Fruit fly (Drosophila melanogaster): ENCODE data around the gene Prp4k.

The Prp4k gene

DNA sequence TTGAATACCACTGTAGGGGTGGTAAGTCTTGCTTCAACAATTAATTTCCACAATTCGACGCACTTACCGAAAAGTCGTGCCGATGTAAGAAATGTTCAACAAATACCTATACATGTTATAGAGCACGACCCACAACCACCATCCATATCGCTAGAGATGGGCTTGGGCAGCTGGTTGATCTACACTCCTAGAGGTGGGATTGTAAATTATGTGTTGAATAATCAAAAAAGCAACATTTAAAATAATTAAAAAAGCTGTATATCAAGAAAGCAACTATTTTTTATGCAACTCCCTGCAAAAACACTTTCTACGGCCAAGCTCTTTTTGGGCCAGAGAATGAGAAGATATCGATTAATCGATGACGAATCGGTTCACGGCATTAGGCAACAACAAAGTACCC is 27.0 kb downstream of the Prp4k start, which contains the start of the genes CG34140, Mkp and Mtch (continued):
- TF ChIP-seq CG12155 (GFP tag; optimal IDR thresholded peaks at IDR 0.05), result peak; percentile 86
- peak; percentile 63; the same call in 1 of the 2 replicates for TF ChIP-seq aop (GFP tag; IDR thresholded peaks at IDR 0.05)
- no peak for TF ChIP-seq br (optimal IDR thresholded peaks at IDR 0.05)
- peak; percentile 76 for TF ChIP-seq CG10979 (tag; optimal IDR thresholded peaks at IDR 0.05)
- no peak for TF ChIP-seq CrebB (tag; optimal IDR thresholded peaks at IDR 0.05)
- TF ChIP-seq run (tag; optimal IDR thresholded peaks at IDR 0.05), result peak; percentile 67
- no peak for TF ChIP-seq jing (GFP tag; optimal IDR thresholded peaks at IDR 0.05)
- peak; percentile 70 for TF ChIP-seq CG2889 (GFP tag; IDR thresholded peaks at IDR 0.05)
- TF ChIP-seq Atf3 (GFP tag; optimal IDR thresholded peaks at IDR 0.05), result peak; percentile 85
- TF ChIP-seq scrt (GFP tag; optimal IDR thresholded peaks at IDR 0.05), result no peak
- peak; percentile 44 for TF ChIP-seq da (GFP tag; optimal IDR thresholded peaks at IDR 0.05)
- TF ChIP-seq MTF-1 (GFP tag; optimal IDR thresholded peaks at IDR 0.05; ENCODE audit: borderline replicate concordance), result peak; percentile 26
- TF ChIP-seq CG15269 (tag; optimal IDR thresholded peaks at IDR 0.05), result no peak
- no peak for TF ChIP-seq Tbp (GFP tag; optimal IDR thresholded peaks at IDR 0.05)
- TF ChIP-seq ash1 (GFP tag; optimal IDR thresholded peaks at IDR 0.05), result peak; percentile 9
- peak; percentile 3 for TF ChIP-seq Sry-β (GFP tag; optimal IDR thresholded peaks at IDR 0.05)
- TF ChIP-seq Opbp (GFP tag; IDR thresholded peaks at IDR 0.05; ENCODE audit: partially characterized antibody), result peak; percentile 82
- TF ChIP-seq dmrt11E (tag; optimal IDR thresholded peaks at IDR 0.05), result peak; percentile 80
- TF ChIP-seq B-H1 (GFP tag; IDR thresholded peaks at IDR 0.05), result no peak; the same call in 2 of the 3 replicates
- TF ChIP-seq CG5953 (GFP tag; IDR thresholded peaks at IDR 0.05), result no peak
- TF ChIP-seq vfl (GFP tag; optimal IDR thresholded peaks at IDR 0.05), result peak; percentile 92
- peak; percentile 76 for TF ChIP-seq Rx (GFP tag; IDR thresholded peaks at IDR 0.05)
- TF ChIP-seq odd (GFP tag; optimal IDR thresholded peaks at IDR 0.05), result no peak
- TF ChIP-seq CG6854 (GFP tag; optimal IDR thresholded peaks at IDR 0.05), result no peak
- no peak for TF ChIP-seq sqz (GFP tag; optimal IDR thresholded peaks at IDR 0.05)
- peak; percentile 70 for TF ChIP-seq slp2 (GFP tag; optimal IDR thresholded peaks at IDR 0.05)
- no peak for TF ChIP-seq CG13624 (GFP tag; optimal IDR thresholded peaks at IDR 0.05)
- TF ChIP-seq CG13123 (GFP tag; optimal IDR thresholded peaks at IDR 0.05), result peak; percentile 67
- peak; percentile 47; the same call in 1 of the 2 replicates for TF ChIP-seq bowl (GFP tag; IDR thresholded peaks at IDR 0.05)
- 0 out of 2 replicates have a peak, but pooled peaks have one; percentile 39 for TF ChIP-seq Oaz (GFP tag; IDR thresholded peaks at IDR 0.05)
- peak; percentile 72 for TF ChIP-seq Awh (GFP tag; IDR thresholded peaks at IDR 0.05)
- TF ChIP-seq dimm (GFP tag; IDR thresholded peaks at IDR 0.05), result no peak
- TF ChIP-seq CG8281 (tag; optimal IDR thresholded peaks at IDR 0.05), result no peak
- TF ChIP-seq Dfd (GFP tag; optimal IDR thresholded peaks at IDR 0.05), result no peak
- no peak for TF ChIP-seq zf30C (GFP tag; optimal IDR thresholded peaks at IDR 0.05)
- TF ChIP-seq Nf-YA (GFP tag; IDR thresholded peaks at IDR 0.05), result no peak
- TF ChIP-seq CG14050 (GFP tag; IDR thresholded peaks at IDR 0.05), result peak; percentile 70; the same call in 2 of the 3 replicates
- TF ChIP-seq Abd-B (GFP tag; optimal IDR thresholded peaks at IDR 0.05), result peak; percentile 84
- peak; percentile 83 for TF ChIP-seq CG9727 (GFP tag; optimal IDR thresholded peaks at IDR 0.05)
- peak; percentile 91 for TF ChIP-seq jumu (GFP tag; optimal IDR thresholded peaks at IDR 0.05)
- TF ChIP-seq ap (GFP tag; IDR thresholded peaks at IDR 0.05), result peak; percentile 64; the same call in 1 of the 2 replicates
- peak; percentile 75 to 87 for TF ChIP-seq chif (GFP tag; optimal IDR thresholded peaks at IDR 0.05)
- no peak for TF ChIP-seq twi (tag; optimal IDR thresholded peaks at IDR 0.05)
- no peak for TF ChIP-seq Nf-YC (tag; optimal IDR thresholded peaks at IDR 0.05)
- 0 out of 3 replicates have a peak, but pooled peaks have one; percentile 51 for TF ChIP-seq Mrtf (GFP tag; IDR thresholded peaks at IDR 0.05)
- peak; percentile 63; the same call in 1 of the 3 replicates for TF ChIP-seq so (GFP tag; IDR thresholded peaks at IDR 0.05)
- TF ChIP-seq hbn (GFP tag; IDR thresholded peaks at IDR 0.05; ENCODE audit: partially characterized antibody), result peak; percentile 94
- peak; percentile 76 for TF ChIP-seq CG4404 (GFP tag; IDR thresholded peaks at IDR 0.05)
- TF ChIP-seq YL-1 (GFP tag; optimal IDR thresholded peaks at IDR 0.05), result peak; percentile 98
- no peak for TF ChIP-seq bigmax (GFP tag; optimal IDR thresholded peaks at IDR 0.05)
- peak; percentile 79 for TF ChIP-seq CG32772 (GFP tag; IDR thresholded peaks at IDR 0.05)
- peak; percentile 79 for TF ChIP-seq CG15601 (tag; optimal IDR thresholded peaks at IDR 0.05)

Measured in whole organism, embryonic.